Worm (Caenorhabditis elegans) whole organism, L4 larva: Measurements from ENCODE around the gene C04G6.2.

Experiments used
- cey-2 ChIP-seq: sonication (generic microtip); optimal IDR thresholded peaks from 3 replicates; lab custom pipeline; 2017; ENCODE audit warnings: missing genetic modification characterization, mild to moderate bottlenecking, missing compliant biosample characterization, antibody characterized with exemption, borderline replicate concordance; ENCODE audit not compliant: insufficient read depth
- dmd-8 ChIP-seq: fragments of 200-800 bp; sonication (Bioruptor generic); IDR thresholded peaks from 2 replicates; pipeline ENCODE4 v1.3.6; 2022; ENCODE audit warnings: missing genetic modification characterization, missing compliant biosample characterization
- hlh-30 ChIP-seq: sonication (generic microtip); optimal IDR thresholded peaks from 2 replicates; lab custom pipeline; 2017; ENCODE audit warnings: antibody characterized with exemption, mild to moderate bottlenecking, missing genetic modification characterization, missing compliant biosample characterization; ENCODE audit not compliant: insufficient read depth
- lin-39 ChIP-seq: fragments of 150-350 bp; optimal IDR thresholded peaks from 2 replicates; lab custom pipeline; 2014; ENCODE audit warnings: missing biosample characterization, missing genetic modification reagents, missing genetic modification characterization
- madf-5 ChIP-seq, 2 experiments: fragments of 200-800 bp; sonication (Bioruptor generic); IDR thresholded peaks; 2 replicates each; pipeline ENCODE4 v1.3.6; 2022; ENCODE audit warnings: missing compliant biosample characterization in 2 of 2, missing genetic modification characterization in 2 of 2
- pha-4 ChIP-seq, 2 experiments: fragments of 150-350 bp in 1 of 2; fragments of 200-800 bp in 1 of 2; sonication (Bioruptor generic) in 1 of 2; IDR thresholded peaks in 1 of 2; optimal IDR thresholded peaks in 1 of 2; 2 replicates each; pipeline versions ENCODE4 v1.3.6 to Lab custom; 2014 to 2022; ENCODE audit warnings: missing genetic modification characterization in 2 of 2, missing genetic modification reagents in 2 of 2, missing biosample characterization in 1 of 2, missing compliant biosample characterization in 1 of 2
- snpc-4 ChIP-seq: fragments of 150-350 bp; optimal IDR thresholded peaks from 2 replicates; lab custom pipeline; 2014; ENCODE audit warnings: missing biosample characterization, missing genetic modification characterization
- unc-130 ChIP-seq: sonication (generic microtip); optimal IDR thresholded peaks from 2 replicates; lab custom pipeline; 2016; ENCODE audit warnings: missing genetic modification reagents, missing genetic modification characterization, missing compliant biosample characterization
- unc-62 ChIP-seq, 3 experiments: fragments of 150-350 bp in 1 of 3; sonication (generic microtip); optimal IDR thresholded peaks in 2 of 3; peaks in 1 of 3; 1 replicate in 1 of 3; 2 replicates in 2 of 3; lab custom pipeline; 2014 to 2017; ENCODE audit warnings: missing biosample characterization in 3 of 3, missing genetic modification characterization in 3 of 3, missing genetic modification reagents in 3 of 3, missing genotype in 1 of 3
- zip-11 ChIP-seq: fragments of 200-800 bp; sonication (Bioruptor generic); IDR thresholded peaks from 2 replicates; pipeline ENCODE4 v1.3.6; 2022; ENCODE audit warnings: missing genetic modification characterization, missing compliant biosample characterization
- ztf-11 ChIP-seq: fragments of 150-350 bp; optimal IDR thresholded peaks from 2 replicates; lab custom pipeline; 2014; ENCODE audit warnings: missing biosample characterization, missing genetic modification characterization

DNA sequence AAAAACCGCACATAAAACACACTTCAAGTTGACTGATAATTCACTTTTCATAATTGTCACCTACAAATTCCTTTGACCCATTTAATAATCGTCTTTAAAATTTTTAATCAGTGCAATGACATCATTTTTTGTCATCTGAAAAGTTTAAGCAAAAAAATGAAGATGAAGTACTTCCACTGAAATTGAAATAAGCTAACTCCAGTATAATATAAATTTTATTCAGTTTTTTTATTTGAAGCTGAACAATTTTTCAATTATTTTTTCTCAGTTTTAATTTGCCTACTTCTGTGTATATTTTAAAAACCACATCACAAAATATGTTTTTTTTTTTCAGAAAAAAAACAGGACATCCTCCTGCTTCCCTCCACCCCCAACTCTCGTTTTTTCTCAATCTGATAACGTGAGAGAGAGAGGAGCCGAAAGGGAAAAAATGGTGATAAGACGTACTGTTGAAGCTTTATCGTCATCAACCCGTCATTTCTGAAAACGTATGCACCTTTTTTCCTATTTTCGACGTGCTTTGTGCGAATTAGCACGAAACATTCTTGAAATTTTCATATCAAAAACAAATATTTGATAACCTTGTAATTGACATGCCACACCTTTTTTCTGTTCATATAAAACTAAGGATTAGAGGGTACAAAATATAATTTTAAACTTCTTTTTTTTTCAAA is 10.9 kb downstream of the C04G6.2 start, which contains the start of the genes C04G6.11 and mpk-2:
- TF ChIP-seq hlh-30 = no peak
- TF ChIP-seq madf-5 (GFP tag; IDR thresholded peaks at IDR 0.05; lab: Robert Waterston, UW) = no peak
- no peak for TF ChIP-seq unc-130 (GFP tag; lab: Kevin White, UChicago)
- no peak for TF ChIP-seq dmd-8 (GFP tag; lab: Robert Waterston, UW)
- TF ChIP-seq cey-2 (tag; lab: Kevin White, UChicago) = no peak
- no peak for TF ChIP-seq ztf-11 (tag; lab: Kevin White, UChicago)
- TF ChIP-seq zip-11 = no peak
- TF ChIP-seq pha-4 (GFP tag; IDR thresholded peaks at IDR 0.05; lab: Robert Waterston, UW) = no peak
- no peak for TF ChIP-seq pha-4 (tag; optimal IDR thresholded peaks at IDR 0.05; lab: Kevin White, UChicago)
- TF ChIP-seq snpc-4 (tag; lab: Kevin White, UChicago) = no peak
- TF ChIP-seq unc-62 (GFP tag; optimal IDR thresholded peaks at IDR 0.05 in 1 of 2; lab: Kevin White, UChicago) = no peak
- TF ChIP-seq unc-62 (tag; optimal IDR thresholded peaks at IDR 0.05; lab: Kevin White, UChicago) = no peak
- no peak for TF ChIP-seq lin-39 (tag; lab: Kevin White, UChicago)
